Worm (Caenorhabditis elegans) whole organism, early embryonic: ENCODE data around the gene ifb-2.

Source experiments
- B0310.2 ChIP-seq: sonication (generic microtip); optimal IDR thresholded peaks from 2 replicates; lab custom pipeline; 2016; ENCODE audit warnings: mild to moderate bottlenecking, missing genetic modification characterization, missing compliant biosample characterization
- F13C5.2 ChIP-seq: sonication (generic microtip); optimal IDR thresholded peaks from 2 replicates; lab custom pipeline; 2017; ENCODE audit warnings: mild to moderate bottlenecking, missing genetic modification characterization, inconsistent platforms, missing compliant biosample characterization
- ama-1 ChIP-seq: fragments of 150-350 bp; optimal IDR thresholded peaks from 2 replicates; lab custom pipeline; 2014
- flt-1 ChIP-seq: fragments of 200-800 bp; sonication (Bioruptor generic); IDR thresholded peaks from 2 replicates; pipeline ENCODE4 v1.3.6; 2022; ENCODE audit warnings: missing genetic modification characterization, missing compliant biosample characterization
- hmbx-1 ChIP-seq: sonication (generic microtip); optimal IDR thresholded peaks from 2 replicates; lab custom pipeline; 2016; ENCODE audit warnings: mild to moderate bottlenecking, missing genetic modification characterization, missing compliant biosample characterization
- hmg-4 ChIP-seq: fragments of 200-800 bp; sonication (Bioruptor generic); optimal IDR thresholded peaks from 2 replicates; lab custom pipeline; 2018; ENCODE audit warnings: mild to moderate bottlenecking, missing genetic modification characterization, missing compliant biosample characterization
- pes-1 ChIP-seq: fragments of 200-800 bp; sonication (Bioruptor generic); IDR thresholded peaks from 2 replicates; pipeline ENCODE4 v1.3.6; 2022; ENCODE audit warnings: missing genetic modification reagents, missing genetic modification characterization, missing compliant biosample characterization
- scrt-1 ChIP-seq: fragments of 200-800 bp; sonication (Bioruptor generic); IDR thresholded peaks from 2 replicates; pipeline ENCODE4 v1.3.6; 2022; ENCODE audit warnings: missing genetic modification characterization, missing compliant biosample characterization
- tra-4 ChIP-seq: sonication (generic microtip); optimal IDR thresholded peaks from 2 replicates; lab custom pipeline; 2017; ENCODE audit warnings: missing genetic modification characterization, missing compliant biosample characterization

ce11 chrII:5790313-5790773, 40.4 kb downstream of the ifb-2 start, which contains the start of gene lect-2:
- TF ChIP-seq hmbx-1 (tag; lab: Kevin White, UChicago) (no peak), ama-1 (no peak), hmg-4 (GFP tag; lab: Kevin White, UChicago) (no peak), scrt-1 (GFP tag; lab: Robert Waterston, UW) (no peak), flt-1 (no peak), B0310.2 (tag; lab: Kevin White, UChicago) (no peak), pes-1 (no peak), tra-4 (tag; lab: Kevin White, UChicago) (no peak), F13C5.2 (tag; lab: Kevin White, UChicago) (no peak)
